Fruit fly (Drosophila melanogaster) whole organism, embryonic: ENCODE results near the gene CG4942.

Source experiments
- B-H1 ChIP-seq: fragments of 200-800 bp; sonication (Bioruptor generic); IDR thresholded peaks from 3 replicates; pipeline ENCODE4 v1.3.6; 2022; ENCODE audit warnings: missing biosample characterization, missing genetic modification characterization
- CG10366 ChIP-seq: fragments of 200-800 bp; sonication (Bioruptor generic); IDR thresholded peaks from 2 replicates; pipeline ENCODE4 v1.3.6; 2022; ENCODE audit warnings: missing biosample characterization, missing genetic modification characterization
- CG10654 ChIP-seq: fragments of 200-800 bp; sonication (Bioruptor generic); optimal IDR thresholded peaks from 2 replicates; lab custom pipeline; 2016; ENCODE audit warnings: missing biosample characterization, missing genetic modification characterization
- CG12071 ChIP-seq: fragments of 200-800 bp; sonication (Bioruptor generic); optimal IDR thresholded peaks from 3 replicates; lab custom pipeline; 2018; ENCODE audit warnings: missing biosample characterization, mild to moderate bottlenecking, missing genetic modification characterization
- CG13296 ChIP-seq: fragments of 200-800 bp; sonication (Bioruptor generic); optimal IDR thresholded peaks from 3 replicates; lab custom pipeline; 2018; ENCODE audit warnings: missing biosample characterization, mild to moderate bottlenecking, missing genetic modification characterization
- CG14441 ChIP-seq: fragments of 200-800 bp; sonication (Bioruptor generic); IDR thresholded peaks from 2 replicates; pipeline ENCODE4 v1.3.6; 2022; ENCODE audit warnings: missing biosample characterization, missing genetic modification characterization
- CG15479 ChIP-seq: fragments of 200-800 bp; sonication (Bioruptor generic); optimal IDR thresholded peaks from 3 replicates; lab custom pipeline; 2019; ENCODE audit warnings: missing biosample characterization, mild to moderate bottlenecking, missing genetic modification characterization, moderate library complexity
- CG2678 ChIP-seq: fragments of 200-800 bp; sonication (Bioruptor generic); optimal IDR thresholded peaks from 3 replicates; lab custom pipeline; 2019; ENCODE audit warnings: missing biosample characterization, mild to moderate bottlenecking, missing genetic modification characterization, moderate library complexity
- CG32767 ChIP-seq: fragments of 200-800 bp; sonication (Bioruptor generic); IDR thresholded peaks from 2 replicates; pipeline ENCODE4 v1.3.6; 2022; ENCODE audit warnings: missing biosample characterization, missing genetic modification characterization
- CG34422 ChIP-seq: fragments of 200-800 bp; sonication (Bioruptor generic); IDR thresholded peaks from 3 replicates; pipeline ENCODE4 v1.3.6; 2022; ENCODE audit warnings: missing biosample characterization, missing genetic modification characterization
- CG3726 ChIP-seq: fragments of 200-800 bp; sonication (Bioruptor generic); IDR thresholded peaks from 3 replicates; pipeline ENCODE4, ENCODE4 v1.3.6; 2022; ENCODE audit warnings: missing biosample characterization, missing genetic modification characterization
- CG5180 ChIP-seq: fragments of 200-800 bp; sonication (Bioruptor generic); optimal IDR thresholded peaks from 3 replicates; lab custom pipeline; 2017; ENCODE audit warnings: missing biosample characterization, missing genetic modification characterization, mild to moderate bottlenecking, moderate library complexity, missing genetic modification reagents
- CG6272 ChIP-seq: fragments of 200-800 bp; sonication (Bioruptor generic); IDR thresholded peaks from 2 replicates; pipeline ENCODE4 v1.3.6; 2022; ENCODE audit warnings: missing biosample characterization, missing genetic modification characterization
- CG6683 ChIP-seq: fragments of 200-800 bp; sonication (Bioruptor generic); optimal IDR thresholded peaks from 2 replicates; lab custom pipeline; 2017; ENCODE audit warnings: missing biosample characterization, mild to moderate bottlenecking, missing genetic modification characterization, missing genetic modification reagents
- CG8089 ChIP-seq: fragments of 200-800 bp; sonication (Bioruptor generic); optimal IDR thresholded peaks from 3 replicates; lab custom pipeline; 2016; ENCODE audit warnings: missing biosample characterization, missing genetic modification characterization
- CG8765 ChIP-seq: fragments of 200-800 bp; sonication (Bioruptor generic); IDR thresholded peaks from 2 replicates; pipeline ENCODE4 v1.3.6; 2022; ENCODE audit warnings: missing biosample characterization, missing genetic modification characterization
- CG9727 ChIP-seq: fragments of 200-800 bp; sonication (Bioruptor generic); optimal IDR thresholded peaks from 3 replicates; lab custom pipeline; 2017; ENCODE audit warnings: missing biosample characterization, mild to moderate bottlenecking, missing genetic modification characterization
- CTCF ChIP-seq: fragments of 200-800 bp; sonication (Bioruptor generic); optimal IDR thresholded peaks from 2 replicates; lab custom pipeline; 2017; ENCODE audit warnings: missing biosample characterization, mild to moderate bottlenecking, missing genetic modification characterization, moderate library complexity
- Dad ChIP-seq: fragments of 200-800 bp; sonication (Bioruptor generic); optimal IDR thresholded peaks from 3 replicates; lab custom pipeline; 2016; ENCODE audit warnings: missing biosample characterization, missing genetic modification characterization
- Deaf1 ChIP-seq: fragments of 200-800 bp; optimal IDR thresholded peaks from 3 replicates; lab custom pipeline; 2019; ENCODE audit warnings: missing biosample characterization, mild to moderate bottlenecking, missing genetic modification characterization, moderate library complexity
- GATAe ChIP-seq: fragments of 200-800 bp; sonication (Bioruptor generic); conservative IDR thresholded peaks from 2 replicates; pipeline ENCODE4 v1.3.6; 2022; ENCODE audit warnings: missing biosample characterization, missing genetic modification characterization
- Hey ChIP-seq: fragments of 200-800 bp; sonication (Bioruptor generic); optimal IDR thresholded peaks from 3 replicates; lab custom pipeline; 2018; ENCODE audit warnings: missing biosample characterization, mild to moderate bottlenecking, missing genetic modification characterization
- Med ChIP-seq: fragments of 200-800 bp; sonication (Bioruptor generic); peaks from one replicate; lab custom pipeline; 2016; ENCODE audit warnings: missing biosample characterization, missing genetic modification characterization, mild to moderate bottlenecking, inconsistent platforms, moderate library complexity
- Myb ChIP-seq: fragments of 200-800 bp; sonication (Bioruptor generic); optimal IDR thresholded peaks from 2 replicates; lab custom pipeline; 2016; ENCODE audit warnings: missing biosample characterization, missing genetic modification characterization
- Optix ChIP-seq: fragments of 200-800 bp; sonication (Bioruptor generic); IDR thresholded peaks from 3 replicates; pipeline ENCODE4 v1.3.6; 2022; ENCODE audit warnings: missing biosample characterization, missing genetic modification characterization
- Pdp1 ChIP-seq, 2 experiments: fragments of 200-800 bp; sonication (Bioruptor generic); optimal IDR thresholded peaks; 3 replicates each; lab custom pipeline; 2016; ENCODE audit warnings: missing biosample characterization in 2 of 2, missing genetic modification characterization in 2 of 2, mild to moderate bottlenecking in 1 of 2, moderate library complexity in 1 of 2
- Ravus ChIP-seq: fragments of 200-800 bp; sonication (Bioruptor generic); IDR thresholded peaks from 2 replicates; pipeline ENCODE4 v1.3.6; 2022; ENCODE audit warnings: missing biosample characterization, missing genetic modification characterization
- Xbp1 ChIP-seq: fragments of 200-800 bp; sonication (Bioruptor generic); optimal IDR thresholded peaks from 3 replicates; lab custom pipeline; 2016; ENCODE audit warnings: missing biosample characterization, mild to moderate bottlenecking, missing genetic modification characterization
- Xrp1 ChIP-seq: fragments of 200-800 bp; sonication (Bioruptor generic); IDR thresholded peaks from 2 replicates; pipeline ENCODE4 v1.3.6; 2022; ENCODE audit warnings: missing biosample characterization, missing genetic modification characterization
- ash1 ChIP-seq: fragments of 200-800 bp; sonication (Bioruptor generic); optimal IDR thresholded peaks from 2 replicates; lab custom pipeline; 2018; ENCODE audit warnings: missing biosample characterization, mild to moderate bottlenecking, missing genetic modification characterization
- cg ChIP-seq: fragments of 200-800 bp; sonication (Bioruptor generic); optimal IDR thresholded peaks from 3 replicates; lab custom pipeline; 2019; ENCODE audit warnings: missing biosample characterization, mild to moderate bottlenecking, missing genetic modification characterization, moderate library complexity
- chinmo ChIP-seq: fragments of 200-800 bp; sonication (Bioruptor generic); IDR thresholded peaks from 4 replicates; pipeline ENCODE4 v1.3.6; 2022; ENCODE audit warnings: missing biosample characterization, missing genetic modification characterization; ENCODE audit not compliant: partially characterized antibody
- ci ChIP-seq: fragments of 200-800 bp; sonication (Bioruptor generic); IDR thresholded peaks from 3 replicates; pipeline ENCODE4 v1.3.6; 2022; ENCODE audit warnings: missing biosample characterization, missing genetic modification characterization
- fd102C ChIP-seq: fragments of 200-800 bp; sonication (Bioruptor generic); optimal IDR thresholded peaks from 2 replicates; lab custom pipeline; 2018; ENCODE audit warnings: missing biosample characterization, mild to moderate bottlenecking, missing genetic modification characterization, moderate library complexity
- fd96Cb ChIP-seq: fragments of 200-800 bp; sonication (Bioruptor generic); optimal IDR thresholded peaks from 2 replicates; lab custom pipeline; 2018; ENCODE audit warnings: missing biosample characterization, mild to moderate bottlenecking, missing genetic modification characterization, moderate library complexity
- ftz-f1 ChIP-seq: fragments of 200-800 bp; sonication (Bioruptor generic); optimal IDR thresholded peaks from 2 replicates; lab custom pipeline; 2016; ENCODE audit warnings: missing biosample characterization, missing genetic modification characterization
- gcm2 ChIP-seq: fragments of 200-800 bp; sonication (Bioruptor generic); optimal IDR thresholded peaks from 2 replicates; lab custom pipeline; 2016; ENCODE audit warnings: missing biosample characterization, missing genetic modification characterization
- gfzf ChIP-seq: fragments of 200-800 bp; sonication (Bioruptor generic); optimal IDR thresholded peaks from 2 replicates; lab custom pipeline; 2016; ENCODE audit warnings: missing biosample characterization, mild to moderate bottlenecking, missing genetic modification characterization, moderate library complexity
- grau ChIP-seq: fragments of 200-800 bp; optimal IDR thresholded peaks from 3 replicates; lab custom pipeline; 2019; ENCODE audit warnings: missing biosample characterization, mild to moderate bottlenecking, missing genetic modification characterization, moderate library complexity
- grn ChIP-seq: fragments of 200-800 bp; sonication (Bioruptor generic); optimal IDR thresholded peaks from 3 replicates; lab custom pipeline; 2017; ENCODE audit warnings: missing biosample characterization, missing genetic modification characterization
- kay ChIP-seq: fragments of 200-800 bp; sonication (Bioruptor generic); optimal IDR thresholded peaks from 2 replicates; lab custom pipeline; 2016; ENCODE audit warnings: missing biosample characterization, missing genetic modification characterization
- lbe ChIP-seq: fragments of 200-800 bp; sonication (Bioruptor generic); optimal IDR thresholded peaks from 2 replicates; lab custom pipeline; 2016; ENCODE audit warnings: missing biosample characterization, mild to moderate bottlenecking, missing genetic modification characterization
- pum ChIP-seq: fragments of 200-800 bp; sonication (Bioruptor generic); optimal IDR thresholded peaks from 2 replicates; lab custom pipeline; 2016; ENCODE audit warnings: missing biosample characterization, missing genetic modification characterization
- rib ChIP-seq: fragments of 200-800 bp; sonication (Bioruptor generic); IDR thresholded peaks from 2 replicates; pipeline ENCODE4 v1.3.6; 2022; ENCODE audit warnings: missing biosample characterization, missing genetic modification characterization
- run ChIP-seq: fragments of 200-800 bp; sonication (Bioruptor generic); optimal IDR thresholded peaks from 3 replicates; lab custom pipeline; 2018; ENCODE audit warnings: missing biosample characterization, mild to moderate bottlenecking, missing genetic modification characterization
- salm ChIP-seq: fragments of 200-800 bp; sonication (Bioruptor generic); optimal IDR thresholded peaks from 2 replicates; lab custom pipeline; 2018; ENCODE audit warnings: missing biosample characterization, mild to moderate bottlenecking, missing genetic modification characterization
- sens ChIP-seq: fragments of 200-800 bp; sonication (Bioruptor generic); peaks from one replicate; lab custom pipeline; 2016; ENCODE audit warnings: missing biosample characterization, missing genetic modification characterization
- slbo ChIP-seq: fragments of 200-800 bp; sonication (Bioruptor generic); IDR thresholded peaks from 2 replicates; pipeline ENCODE4 v1.3.6; 2022; ENCODE audit warnings: missing biosample characterization, missing genetic modification characterization
- so ChIP-seq: fragments of 200-800 bp; sonication (Bioruptor generic); IDR thresholded peaks from 3 replicates; pipeline ENCODE4 v1.3.6; 2022; ENCODE audit warnings: missing biosample characterization, missing genetic modification characterization
- sqz ChIP-seq: fragments of 200-800 bp; sonication (Bioruptor generic); optimal IDR thresholded peaks from 3 replicates; lab custom pipeline; 2018; ENCODE audit warnings: missing biosample characterization, mild to moderate bottlenecking, missing genetic modification characterization
- tx ChIP-seq: fragments of 200-800 bp; sonication (Bioruptor generic); optimal IDR thresholded peaks from 2 replicates; lab custom pipeline; 2016; ENCODE audit warnings: missing biosample characterization, missing genetic modification characterization
- wor ChIP-seq: fragments of 200-800 bp; sonication (Bioruptor generic); IDR thresholded peaks from 2 replicates; pipeline ENCODE4 v1.3.6; 2022; ENCODE audit warnings: missing biosample characterization, missing genetic modification characterization
- zf30C ChIP-seq: fragments of 200-800 bp; sonication (Bioruptor generic); optimal IDR thresholded peaks from 3 replicates; lab custom pipeline; 2018; ENCODE audit warnings: missing biosample characterization, mild to moderate bottlenecking, missing genetic modification characterization

The CG4942 gene

DNA sequence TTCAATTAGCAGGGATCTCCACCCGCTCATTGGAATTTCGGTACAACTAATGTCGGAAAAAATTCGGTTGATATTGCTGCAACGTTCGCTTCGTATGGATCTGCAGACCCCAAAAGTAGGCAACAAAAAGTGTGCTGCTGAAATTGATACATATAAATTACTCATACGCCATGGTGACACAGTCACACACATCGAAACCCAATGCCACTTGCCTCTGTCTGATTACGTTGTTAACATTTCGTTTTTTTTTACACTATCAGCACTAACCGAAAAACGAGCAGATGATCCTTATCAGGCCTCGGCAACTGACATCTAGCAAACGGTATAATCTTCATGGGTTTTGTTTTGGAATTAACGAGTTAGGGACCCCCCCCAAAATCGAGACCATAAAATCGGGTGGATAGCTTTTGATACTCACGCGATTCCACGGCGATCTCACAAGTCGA lies 22.1 kb downstream of the CG4942 start (continued):
- TF ChIP-seq wor (GFP tag; lab: Robert Waterston, UW) (no peak), slbo (GFP tag; lab: Robert Waterston, UW) (no peak), chinmo (GFP tag; lab: Robert Waterston, UW) (0 out of 4 replicates have a peak, but pooled peaks have one; percentile 48), ftz-f1 (peak; percentile 66), ash1 (no peak), Hey (peak; percentile 96), CG10366 (no peak), Pdp1 (GFP tag; optimal IDR thresholded peaks at IDR 0.05; lab: Kevin White, UChicago) (peak in 1 of 2 experiments; percentile 57), CG13296 (GFP tag; lab: Kevin White, UChicago) (peak; percentile 38), CTCF (GFP tag; lab: Kevin White, UChicago) (peak; percentile 61), kay (GFP tag; lab: Kevin White, UChicago) (peak; percentile 66), CG5180 (GFP tag; lab: Kevin White, UChicago) (peak; percentile 89), CG9727 (GFP tag; lab: Kevin White, UChicago) (peak; percentile 59), Med (peak; percentile 37), sqz (GFP tag; lab: Kevin White, UChicago) (peak; percentile 76), Ravus (GFP tag; lab: Robert Waterston, UW) (no peak), CG8089 (GFP tag; lab: Kevin White, UChicago) (no peak), CG8765 (GFP tag; lab: Robert Waterston, UW) (no peak), grn (GFP tag; lab: Kevin White, UChicago) (peak; percentile 86), CG12071 (GFP tag; lab: Kevin White, UChicago) (peak; percentile 36), cg (peak; percentile 48), ci (GFP tag; lab: Robert Waterston, UW) (peak; percentile 33; the same call in 1 of the 3 replicates), Xbp1 (GFP tag; lab: Kevin White, UChicago) (no peak), CG2678 (tag; lab: Kevin White, UChicago) (peak; percentile 0), Myb (GFP tag; lab: Kevin White, UChicago) (peak; percentile 71), GATAe (GFP tag; lab: Robert Waterston, UW) (peak; percentile 57), Xrp1 (GFP tag; lab: Robert Waterston, UW) (0 out of 2 replicates have a peak, but pooled peaks have one; percentile 4), CG6272 (GFP tag; lab: Robert Waterston, UW) (no peak), tx (GFP tag; lab: Kevin White, UChicago) (no peak), Deaf1 (tag; lab: Kevin White, UChicago) (peak; percentile 7), sens (GFP tag; lab: Kevin White, UChicago) (peak; percentile 11), salm (tag; lab: Kevin White, UChicago) (no peak), so (GFP tag; lab: Robert Waterston, UW) (peak; percentile 68; the same call in 2 of the 3 replicates), CG32767 (GFP tag; lab: Robert Waterston, UW) (no peak)

DNA sequence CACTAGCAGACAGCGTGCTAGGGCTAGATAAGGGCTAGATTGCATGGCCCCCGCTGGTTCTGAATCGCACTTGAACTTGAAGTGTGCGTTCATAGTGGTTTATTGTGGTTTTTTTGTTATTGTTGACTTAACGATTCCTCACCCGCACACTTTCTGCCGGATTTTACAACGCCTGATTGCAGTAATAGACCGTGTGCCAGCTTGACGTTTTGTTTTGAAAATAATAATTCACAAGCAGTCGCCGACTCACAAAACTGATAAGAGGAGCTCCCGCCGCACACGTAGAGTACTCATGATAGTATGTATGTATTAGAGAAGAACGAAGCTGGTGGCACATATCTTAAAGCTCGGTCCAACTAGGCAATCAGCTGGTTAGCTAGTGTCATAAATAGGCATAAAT lies 22.8 kb downstream of the CG4942 start:
- TF ChIP-seq CG14441 (GFP tag; lab: Robert Waterston, UW): no peak
- peak; percentile 2 for TF ChIP-seq run
- TF ChIP-seq gcm2 (GFP tag; lab: Kevin White, UChicago): no peak
- TF ChIP-seq gfzf (GFP tag; lab: Kevin White, UChicago): no peak
- no peak for TF ChIP-seq Optix (GFP tag; lab: Robert Waterston, UW)
- no peak for TF ChIP-seq CG15479 (GFP tag; lab: Kevin White, UChicago)
- TF ChIP-seq fd102C (GFP tag; lab: Kevin White, UChicago): no peak
- no peak for TF ChIP-seq fd96Cb (tag; lab: Kevin White, UChicago)
- peak; percentile 40 for TF ChIP-seq Hey
- TF ChIP-seq Dad (GFP tag; lab: Kevin White, UChicago): no peak
- TF ChIP-seq CG10654 (GFP tag; lab: Kevin White, UChicago): no peak
- no peak for TF ChIP-seq lbe
- no peak for TF ChIP-seq CG3726 (GFP tag; lab: Robert Waterston, UW)
- TF ChIP-seq CG34422: no peak
- TF ChIP-seq pum (GFP tag; lab: Kevin White, UChicago): no peak
- no peak for TF ChIP-seq grau
- TF ChIP-seq B-H1 (GFP tag; lab: Robert Waterston, UW): no peak
- peak; percentile 66 for TF ChIP-seq Med
- TF ChIP-seq zf30C (GFP tag; lab: Kevin White, UChicago): no peak
- no peak for TF ChIP-seq rib (GFP tag; lab: Robert Waterston, UW)
- TF ChIP-seq CG6683 (GFP tag; lab: Kevin White, UChicago): no peak
